Fruit fly (Drosophila melanogaster): Measurements from ENCODE around the gene Snap24.

DNA sequence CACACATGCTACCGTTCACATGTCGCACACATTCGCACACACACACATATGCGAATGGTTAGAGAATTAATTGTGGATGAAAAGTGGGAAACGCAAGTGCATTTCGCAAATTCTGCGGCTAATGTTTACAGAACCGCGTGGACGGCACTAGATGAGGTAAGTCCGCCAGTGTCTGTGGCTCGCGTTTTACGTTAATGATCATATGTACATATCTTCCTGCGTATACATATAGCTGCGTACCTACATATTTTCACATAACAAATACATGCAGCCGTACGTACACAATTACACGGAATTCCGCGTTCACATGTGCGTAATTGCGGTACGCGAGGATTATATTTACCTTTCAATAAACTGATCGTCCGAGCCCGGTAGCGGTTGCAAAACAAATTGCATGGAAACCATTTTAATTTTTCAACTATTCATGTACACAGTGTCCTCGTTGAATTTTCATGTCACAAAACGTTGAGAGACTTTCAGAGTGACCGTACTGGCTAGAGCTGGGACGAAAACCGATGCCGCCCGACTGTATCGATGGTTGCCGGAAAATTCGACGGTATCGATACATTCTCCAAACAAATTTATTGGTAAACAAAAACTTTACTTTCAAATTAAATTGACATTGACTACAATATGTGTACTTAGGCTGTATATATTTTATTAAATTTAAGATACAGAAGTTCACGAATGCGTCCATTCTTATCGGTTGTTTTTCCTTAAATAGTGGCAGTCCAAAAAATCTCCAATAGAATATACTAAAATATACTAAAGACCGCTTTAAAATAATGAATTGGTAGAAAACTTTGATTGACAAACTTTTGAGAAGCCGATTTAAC lies 37.6 kb downstream of the Snap24 start, which contains the start of gene hyd:
- TF ChIP-seq shn (GFP tag; optimal IDR thresholded peaks at IDR 0.05) (no peak), otp (GFP tag; IDR thresholded peaks at IDR 0.05) (no peak), rib (GFP tag; IDR thresholded peaks at IDR 0.05) (no peak), CG16813 (GFP tag; IDR thresholded peaks at IDR 0.05; ENCODE audit: partially characterized antibody) (peak; percentile 87), pros (GFP tag; optimal IDR thresholded peaks at IDR 0.05) (no peak), sens-2 (GFP tag; IDR thresholded peaks at IDR 0.05) (no peak), zfh1 (GFP tag; IDR thresholded peaks at IDR 0.05) (no peak), Atf6 (GFP tag; IDR thresholded peaks at IDR 0.05) (no peak), CG13287 (GFP tag; IDR thresholded peaks at IDR 0.05; ENCODE audit: partially characterized antibody) (peak; percentile 87), Blimp-1 (GFP tag; optimal IDR thresholded peaks at IDR 0.05) (no peak), h (optimal IDR thresholded peaks at IDR 0.05) (no peak), CG8924 (tag; optimal IDR thresholded peaks at IDR 0.05) (no peak), sob (GFP tag; IDR thresholded peaks at IDR 0.05) (no peak)

Measured in whole organism, embryonic.